Worm (Caenorhabditis elegans) whole organism, midembryonic: Measurements from ENCODE around the gene H04D03.7.

Source experiments
- T22C8.4 ChIP-seq: fragments of 200-800 bp; sonication (Bioruptor generic); IDR thresholded peaks from 2 replicates; pipeline ENCODE4 v1.3.6; 2022; ENCODE audit warnings: missing genetic modification characterization, missing compliant biosample characterization
- cog-1 ChIP-seq: sonication (generic microtip); optimal IDR thresholded peaks from 2 replicates; lab custom pipeline; 2016; ENCODE audit warnings: missing genetic modification characterization, missing compliant biosample characterization
- flt-1 ChIP-seq: fragments of 200-800 bp; sonication (Bioruptor generic); IDR thresholded peaks from 2 replicates; pipeline ENCODE4 v1.3.6; 2022; ENCODE audit warnings: missing genetic modification characterization, missing compliant biosample characterization
- klf-2 ChIP-seq: fragments of 200-800 bp; sonication (Bioruptor generic); conservative IDR thresholded peaks from 2 replicates; pipeline ENCODE4 v1.3.6; 2022; ENCODE audit warnings: missing genetic modification reagents, missing genetic modification characterization, missing compliant biosample characterization
- med-1 ChIP-seq: sonication (generic microtip); optimal IDR thresholded peaks from 2 replicates; lab custom pipeline; 2017; ENCODE audit warnings: missing genetic modification characterization, mild to moderate bottlenecking, missing compliant biosample characterization, antibody characterized with exemption, missing genetic modification reagents; ENCODE audit not compliant: insufficient read depth
- tab-1 ChIP-seq: fragments of 200-800 bp; sonication (Bioruptor generic); IDR thresholded peaks from 2 replicates; pipeline ENCODE4 v1.3.6; 2022; ENCODE audit warnings: missing genetic modification characterization, missing compliant biosample characterization
- ztf-29 ChIP-seq: fragments of 200-800 bp; sonication (Bioruptor generic); IDR thresholded peaks from 2 replicates; pipeline ENCODE4 v1.3.6; 2022; ENCODE audit warnings: missing genetic modification reagents, missing genetic modification characterization, missing compliant biosample characterization

- TF ChIP-seq flt-1 (GFP tag; lab: Robert Waterston, UW) = no peak
- no peak for TF ChIP-seq cog-1
- TF ChIP-seq klf-2 (GFP tag; lab: Robert Waterston, UW) = no peak
- no peak for TF ChIP-seq med-1 (GFP tag; lab: Kevin White, UChicago)
- TF ChIP-seq tab-1 (GFP tag; lab: Robert Waterston, UW) = no peak
- no peak for TF ChIP-seq ztf-29 (GFP tag; lab: Robert Waterston, UW)
- no peak for TF ChIP-seq T22C8.4 (GFP tag; lab: Robert Waterston, UW)
These were observed 39.8 kb upstream of the H04D03.7 start for ce11 chrIII:10486455-10486854.
